Worm (Caenorhabditis elegans): ENCODE measurements around the gene C05D12.3.
"Not testable (repeated sequence)": the region's sequence is repeated elsewhere in the genome, so short reads cannot be mapped to it uniquely, and the experiment has no call there.

The C05D12.3 gene

ce11 chrII:11428599-11428998 is 3.5 kb downstream of the C05D12.3 start:
- TF ChIP-seq elt-2 (tag; optimal IDR thresholded peaks at IDR 0.05): peak; percentile 53
- peak; percentile 33 for TF ChIP-seq pqm-1 (tag; optimal IDR thresholded peaks at IDR 0.05)
- TF ChIP-seq nfya-1 (tag; optimal IDR thresholded peaks at IDR 0.05; ENCODE audit: insufficient read depth): no peak

ce11 chrII:11431584-11431983 is 6.5 kb downstream of the C05D12.3 start, which contains the start of gene C05D12.4:
TSS of gene C05D12.4 (plus strand) at chrII:11431884.
- no peak for TF ChIP-seq nhr-77 (tag; optimal IDR thresholded peaks at IDR 0.05)
- TF ChIP-seq mdl-1 (tag; optimal IDR thresholded peaks at IDR 0.05): no peak
- no peak for TF ChIP-seq ama-1 (optimal IDR thresholded peaks at IDR 0.05)
- no peak for TF ChIP-seq snpc-4 (tag; optimal IDR thresholded peaks at IDR 0.05)
- TF ChIP-seq elt-2 (tag; optimal IDR thresholded peaks at IDR 0.05): no peak
- TF ChIP-seq nhr-28 (tag; optimal IDR thresholded peaks at IDR 0.05): no peak
- no peak for TF ChIP-seq eor-1 (tag; optimal IDR thresholded peaks at IDR 0.05)
- TF ChIP-seq fkh-10 (GFP tag; optimal IDR thresholded peaks at IDR 0.05): no peak
- TF ChIP-seq nhr-25 (tag; optimal IDR thresholded peaks at IDR 0.05): no peak
- TF ChIP-seq fos-1 (tag; optimal IDR thresholded peaks at IDR 0.05): no peak
- no peak for TF ChIP-seq nhr-11 (tag; optimal IDR thresholded peaks at IDR 0.05)
- TF ChIP-seq hmg-11 (tag; optimal IDR thresholded peaks at IDR 0.05): no peak
- no peak for TF ChIP-seq nhr-43 (tag; optimal IDR thresholded peaks at IDR 0.05; ENCODE audit: poor library complexity, severe bottlenecking)
- TF ChIP-seq unc-39 (tag; optimal IDR thresholded peaks at IDR 0.05): no peak
- TF ChIP-seq fkh-2 (tag; optimal IDR thresholded peaks at IDR 0.05): no peak
- no peak for TF ChIP-seq tbx-2 (tag; optimal IDR thresholded peaks at IDR 0.05)
- TF ChIP-seq mml-1 (tag; optimal IDR thresholded peaks at IDR 0.05): no peak
- no peak for TF ChIP-seq aly-2 (tag; optimal IDR thresholded peaks at IDR 0.05)
- TF ChIP-seq nhr-76 (tag; optimal IDR thresholded peaks at IDR 0.05): no peak

ce11 chrII:11433942-11434341 is 8.9 kb downstream of the C05D12.3 start, which contains the start of gene C05D12.5:
TSS of gene C05D12.5 (plus strand) at chrII:11434242.
- TF ChIP-seq nhr-77 (tag; optimal IDR thresholded peaks at IDR 0.05): no peak

ce11 chrII:11438417-11438816 is 13.4 kb downstream of the C05D12.3 start, which contains the start of gene vha-6:
TSS of gene vha-6 (minus strand) at chrII:11438452.
- no peak for TF ChIP-seq daf-12 (tag; optimal IDR thresholded peaks at IDR 0.05)
- TF ChIP-seq pqm-1 (tag; optimal IDR thresholded peaks at IDR 0.05): peak; percentile 69
- TF ChIP-seq elt-2 (tag; optimal IDR thresholded peaks at IDR 0.05): peak; percentile 83
- TF ChIP-seq nhr-76 (tag; optimal IDR thresholded peaks at IDR 0.05): no peak

ce11 chrII:11440265-11440664 is 15.2 kb downstream of the C05D12.3 start, which contains the start of gene VW02B12L.2:
TSS of gene VW02B12L.2 (minus strand) at chrII:11440329.
- TF ChIP-seq lin-15B (tag; optimal IDR thresholded peaks at IDR 0.05) (peak; percentile 46), pha-4 (tag; optimal IDR thresholded peaks at IDR 0.05) (no peak), nhr-23 (tag; optimal IDR thresholded peaks at IDR 0.05) (peak; percentile 51), nhr-25 (tag; optimal IDR thresholded peaks at IDR 0.05) (peak; percentile 17), lin-39 (tag; optimal IDR thresholded peaks at IDR 0.05) (peak; percentile 67), ZK546.5 (tag; optimal IDR thresholded peaks at IDR 0.05) (no peak), jun-1 (tag; optimal IDR thresholded peaks at IDR 0.05) (no peak), elt-3 (tag; optimal IDR thresholded peaks at IDR 0.05) (no peak), nfya-1 (tag; optimal IDR thresholded peaks at IDR 0.05; ENCODE audit: insufficient read depth) (peak; percentile 37), R02D3.7 (tag; optimal IDR thresholded peaks at IDR 0.05) (peak; percentile 85), fkh-10 (GFP tag; optimal IDR thresholded peaks at IDR 0.05) (no peak), mdl-1 (tag; optimal IDR thresholded peaks at IDR 0.05) (no peak), nhr-28 (tag; optimal IDR thresholded peaks at IDR 0.05) (no peak)

- TF ChIP-seq snpc-4, ceh-28, ceh-16 (tag; optimal IDR thresholded peaks at IDR 0.05): not testable (repeated sequence)
These were observed 17.4 kb downstream of the C05D12.3 start, which contains the start of gene ebp-2 for ce11 chrII:11442425-11442824. TSS of gene ebp-2 (plus strand) at chrII:11442725.

All from whole organism, L3 larva.